Fruit fly (Drosophila melanogaster) whole organism, embryonic: ENCODE results near the gene CG43245.

ENCODE experiments used
- Awh ChIP-seq: fragments of 200-800 bp; sonication (Bioruptor generic); IDR thresholded peaks from 2 replicates; pipeline ENCODE4, ENCODE4 v1.3.6; 2022; ENCODE audit warnings: missing biosample characterization, missing genetic modification characterization
- CG10147 ChIP-seq: fragments of 200-800 bp; sonication (Bioruptor generic); optimal IDR thresholded peaks from 2 replicates; lab custom pipeline; 2019; ENCODE audit warnings: missing biosample characterization, mild to moderate bottlenecking, missing genetic modification characterization, moderate library complexity
- CG1024 ChIP-seq: fragments of 200-800 bp; sonication (Bioruptor generic); IDR thresholded peaks from 2 replicates; pipeline ENCODE4 v1.3.6; 2022; ENCODE audit warnings: missing biosample characterization, missing genetic modification characterization
- CG10274 ChIP-seq: fragments of 200-800 bp; sonication (Bioruptor generic); optimal IDR thresholded peaks from 3 replicates; lab custom pipeline; 2017; ENCODE audit warnings: missing biosample characterization, mild to moderate bottlenecking, missing genetic modification characterization
- CG12104 ChIP-seq: fragments of 200-800 bp; sonication (Bioruptor generic); optimal IDR thresholded peaks from 3 replicates; lab custom pipeline; 2016; ENCODE audit warnings: missing biosample characterization, missing genetic modification characterization
- CG1233 ChIP-seq: fragments of 200-800 bp; sonication (Bioruptor generic); optimal IDR thresholded peaks from 4 replicates; lab custom pipeline; 2018; ENCODE audit warnings: missing biosample characterization, mild to moderate bottlenecking, missing genetic modification characterization
- CG12942 ChIP-seq: fragments of 200-800 bp; sonication (Bioruptor generic); optimal IDR thresholded peaks from 3 replicates; lab custom pipeline; 2016; ENCODE audit warnings: missing biosample characterization, missing genetic modification characterization
- CG13894 ChIP-seq: fragments of 200-800 bp; sonication (Bioruptor generic); optimal IDR thresholded peaks from 3 replicates; lab custom pipeline; 2018; ENCODE audit warnings: missing biosample characterization, mild to moderate bottlenecking, missing genetic modification characterization, moderate library complexity
- CG14965 ChIP-seq: fragments of 200-800 bp; sonication (Bioruptor generic); optimal IDR thresholded peaks from 2 replicates; lab custom pipeline; 2016; ENCODE audit warnings: missing biosample characterization, missing genetic modification characterization, borderline replicate concordance
- CG15696 ChIP-seq: fragments of 200-800 bp; sonication (Bioruptor generic); optimal IDR thresholded peaks from 2 replicates; lab custom pipeline; 2019; ENCODE audit warnings: missing biosample characterization, mild to moderate bottlenecking, missing genetic modification characterization, moderate library complexity
- CG17385 ChIP-seq: fragments of 200-800 bp; sonication (Bioruptor generic); optimal IDR thresholded peaks from 3 replicates; lab custom pipeline; 2018; ENCODE audit warnings: missing biosample characterization, mild to moderate bottlenecking, missing genetic modification characterization
- CG32767 ChIP-seq: fragments of 200-800 bp; sonication (Bioruptor generic); IDR thresholded peaks from 2 replicates; pipeline ENCODE4 v1.3.6; 2022; ENCODE audit warnings: missing biosample characterization, missing genetic modification characterization
- CG4328 ChIP-seq: fragments of 200-800 bp; sonication (Bioruptor generic); optimal IDR thresholded peaks from 3 replicates; lab custom pipeline; 2017; ENCODE audit warnings: missing biosample characterization, missing genetic modification reagents, missing genetic modification characterization
- CG6272 ChIP-seq: fragments of 200-800 bp; sonication (Bioruptor generic); IDR thresholded peaks from 2 replicates; pipeline ENCODE4 v1.3.6; 2022; ENCODE audit warnings: missing biosample characterization, missing genetic modification characterization
- CG7928 ChIP-seq: fragments of 200-800 bp; sonication (Bioruptor generic); optimal IDR thresholded peaks from 2 replicates; lab custom pipeline; 2017; ENCODE audit warnings: missing biosample characterization, mild to moderate bottlenecking, missing genetic modification characterization
- D19A ChIP-seq: fragments of 200-800 bp; optimal IDR thresholded peaks from 3 replicates; lab custom pipeline; 2019; ENCODE audit warnings: missing biosample characterization, mild to moderate bottlenecking, missing genetic modification characterization, moderate library complexity
- D19B ChIP-seq: fragments of 200-800 bp; sonication (Bioruptor generic); optimal IDR thresholded peaks from 2 replicates; lab custom pipeline; 2017; ENCODE audit warnings: missing biosample characterization, mild to moderate bottlenecking, missing genetic modification characterization
- Dp ChIP-seq: fragments of 200-800 bp; sonication (Bioruptor generic); optimal IDR thresholded peaks from 2 replicates; lab custom pipeline; 2018; ENCODE audit warnings: missing biosample characterization, mild to moderate bottlenecking, missing genetic modification characterization, moderate library complexity
- E2f1 ChIP-seq: fragments of 200-800 bp; sonication (Bioruptor generic); IDR thresholded peaks from 2 replicates; pipeline ENCODE4 v1.3.6; 2022; ENCODE audit warnings: missing biosample characterization, missing genetic modification characterization
- HHEX ChIP-seq: fragments of 200-800 bp; sonication (Bioruptor generic); optimal IDR thresholded peaks from 3 replicates; lab custom pipeline; 2017; ENCODE audit warnings: missing biosample characterization, mild to moderate bottlenecking, missing genetic modification characterization, missing genetic modification reagents
- HLH54F ChIP-seq: fragments of 200-800 bp; sonication (Bioruptor generic); optimal IDR thresholded peaks from 3 replicates; lab custom pipeline; 2016; ENCODE audit warnings: missing biosample characterization, missing genetic modification characterization
- Lpt ChIP-seq: fragments of >200 bp; optimal IDR thresholded peaks from 2 replicates; lab custom pipeline; 2018; ENCODE audit warnings: missing biosample characterization, missing genetic modification characterization
- Max ChIP-seq: fragments of 200-800 bp; sonication (Bioruptor generic); optimal IDR thresholded peaks from 2 replicates; lab custom pipeline; 2016; ENCODE audit warnings: missing biosample characterization, mild to moderate bottlenecking, missing genetic modification characterization
- Oli ChIP-seq: fragments of 200-800 bp; sonication (Bioruptor generic); optimal IDR thresholded peaks from 2 replicates; lab custom pipeline; 2018; ENCODE audit warnings: missing biosample characterization, mild to moderate bottlenecking, missing genetic modification characterization, moderate library complexity
- Sin3A ChIP-seq: fragments of >200 bp; optimal IDR thresholded peaks from 2 replicates; lab custom pipeline; 2018
- Six4 ChIP-seq: fragments of 200-800 bp; sonication (Bioruptor generic); optimal IDR thresholded peaks from 2 replicates; lab custom pipeline; 2016; ENCODE audit warnings: missing biosample characterization, missing genetic modification characterization
- Sox102F ChIP-seq: fragments of 200-800 bp; sonication (Bioruptor generic); optimal IDR thresholded peaks from 2 replicates; lab custom pipeline; 2018; ENCODE audit warnings: missing biosample characterization, mild to moderate bottlenecking, missing genetic modification characterization, moderate library complexity
- Tbp ChIP-seq: fragments of >200 bp; optimal IDR thresholded peaks from 2 replicates; lab custom pipeline; 2018; ENCODE audit warnings: missing biosample characterization, missing genetic modification characterization
- amos ChIP-seq: fragments of 200-800 bp; sonication (Bioruptor generic); IDR thresholded peaks from 2 replicates; pipeline ENCODE4 v1.3.6; 2022; ENCODE audit warnings: missing biosample characterization, missing genetic modification characterization; ENCODE audit not compliant: partially characterized antibody
- ase ChIP-seq: fragments of 200-800 bp; sonication (Bioruptor generic); IDR thresholded peaks from 3 replicates; pipeline ENCODE4 v1.3.6; 2022; ENCODE audit warnings: missing biosample characterization, missing genetic modification characterization
- ash1 ChIP-seq: fragments of 200-800 bp; sonication (Bioruptor generic); optimal IDR thresholded peaks from 2 replicates; lab custom pipeline; 2018; ENCODE audit warnings: missing biosample characterization, mild to moderate bottlenecking, missing genetic modification characterization
- chinmo ChIP-seq: fragments of 200-800 bp; sonication (Bioruptor generic); IDR thresholded peaks from 4 replicates; pipeline ENCODE4 v1.3.6; 2022; ENCODE audit warnings: missing biosample characterization, missing genetic modification characterization; ENCODE audit not compliant: partially characterized antibody
- chn ChIP-seq: fragments of 200-800 bp; sonication (Bioruptor generic); optimal IDR thresholded peaks from 2 replicates; lab custom pipeline; 2016; ENCODE audit warnings: missing biosample characterization, missing genetic modification characterization
- ham ChIP-seq: fragments of 200-800 bp; sonication (Bioruptor generic); IDR thresholded peaks from 2 replicates; pipeline ENCODE4 v1.3.6; 2022; ENCODE audit warnings: missing biosample characterization, missing genetic modification characterization
- mirr ChIP-seq: fragments of 200-800 bp; sonication (Bioruptor generic); optimal IDR thresholded peaks from 3 replicates; lab custom pipeline; 2018; ENCODE audit warnings: missing biosample characterization, mild to moderate bottlenecking, missing genetic modification characterization
- nerfin-2 ChIP-seq: fragments of 200-800 bp; sonication (Bioruptor generic); IDR thresholded peaks from 2 replicates; pipeline ENCODE4 v1.3.6; 2022; ENCODE audit warnings: missing biosample characterization, missing genetic modification characterization; ENCODE audit not compliant: partially characterized antibody
- otp ChIP-seq: fragments of 200-800 bp; sonication (Bioruptor generic); IDR thresholded peaks from 3 replicates; pipeline ENCODE4, ENCODE4 v1.3.6; 2022; ENCODE audit warnings: missing biosample characterization, missing genetic modification characterization
- pan ChIP-seq, 4 experiments: fragments of >200 bp in 3 of 4; fragments of 200-800 bp in 1 of 4; sonication (Bioruptor generic) in 1 of 4; optimal IDR thresholded peaks in 3 of 4; IDR thresholded peaks in 1 of 4; 2 replicates each; pipeline versions ENCODE4 v1.3.6 to Lab custom; 2017 to 2022; ENCODE audit warnings: missing biosample characterization in 2 of 4, missing genetic modification characterization in 2 of 4, mixed read lengths in 1 of 4
- peb ChIP-seq: fragments of 200-800 bp; sonication (Bioruptor generic); IDR thresholded peaks from 2 replicates; pipeline ENCODE4 v1.3.6; 2022; ENCODE audit warnings: missing biosample characterization, missing genetic modification characterization
- pzg ChIP-seq: fragments of 200-800 bp; sonication (Bioruptor generic); optimal IDR thresholded peaks from 3 replicates; lab custom pipeline; 2018; ENCODE audit warnings: missing biosample characterization, mild to moderate bottlenecking, missing genetic modification characterization, moderate library complexity
- ro ChIP-seq: fragments of 200-800 bp; sonication (Bioruptor generic); IDR thresholded peaks from 2 replicates; pipeline ENCODE4 v1.3.6; 2022; ENCODE audit warnings: missing biosample characterization, missing genetic modification characterization
- sqz ChIP-seq: fragments of 200-800 bp; sonication (Bioruptor generic); optimal IDR thresholded peaks from 3 replicates; lab custom pipeline; 2018; ENCODE audit warnings: missing biosample characterization, mild to moderate bottlenecking, missing genetic modification characterization
- tll ChIP-seq, 2 experiments: fragments of 200-800 bp in 1 of 2; fragments of >200 bp in 1 of 2; sonication (Bioruptor generic) in 1 of 2; optimal IDR thresholded peaks; 2 replicates each; lab custom pipeline; 2017 to 2019; ENCODE audit warnings: missing biosample characterization in 2 of 2, missing genetic modification characterization in 2 of 2, mild to moderate bottlenecking in 1 of 2, moderate library complexity in 1 of 2
- toy ChIP-seq: fragments of 200-800 bp; sonication (Bioruptor generic); IDR thresholded peaks from 2 replicates; pipeline ENCODE4 v1.3.6; 2022; ENCODE audit warnings: missing biosample characterization, missing genetic modification characterization
- ttk ChIP-seq: fragments of 200-800 bp; sonication (Bioruptor generic); IDR thresholded peaks from 2 replicates; pipeline ENCODE4 v2.1.2; 2022; ENCODE audit warnings: missing biosample characterization, missing genetic modification characterization
- unc-4 ChIP-seq: fragments of 200-800 bp; sonication (Bioruptor generic); IDR thresholded peaks from 2 replicates; pipeline ENCODE4 v1.3.6; 2022; ENCODE audit warnings: missing biosample characterization, missing genetic modification characterization; ENCODE audit not compliant: partially characterized antibody
- usp ChIP-seq: fragments of >200 bp; optimal IDR thresholded peaks from 2 replicates; lab custom pipeline; 2017; ENCODE audit warnings: missing biosample characterization, missing genetic modification characterization
- zf30C ChIP-seq: fragments of 200-800 bp; sonication (Bioruptor generic); optimal IDR thresholded peaks from 3 replicates; lab custom pipeline; 2018; ENCODE audit warnings: missing biosample characterization, mild to moderate bottlenecking, missing genetic modification characterization

The CG43245 gene

DNA sequence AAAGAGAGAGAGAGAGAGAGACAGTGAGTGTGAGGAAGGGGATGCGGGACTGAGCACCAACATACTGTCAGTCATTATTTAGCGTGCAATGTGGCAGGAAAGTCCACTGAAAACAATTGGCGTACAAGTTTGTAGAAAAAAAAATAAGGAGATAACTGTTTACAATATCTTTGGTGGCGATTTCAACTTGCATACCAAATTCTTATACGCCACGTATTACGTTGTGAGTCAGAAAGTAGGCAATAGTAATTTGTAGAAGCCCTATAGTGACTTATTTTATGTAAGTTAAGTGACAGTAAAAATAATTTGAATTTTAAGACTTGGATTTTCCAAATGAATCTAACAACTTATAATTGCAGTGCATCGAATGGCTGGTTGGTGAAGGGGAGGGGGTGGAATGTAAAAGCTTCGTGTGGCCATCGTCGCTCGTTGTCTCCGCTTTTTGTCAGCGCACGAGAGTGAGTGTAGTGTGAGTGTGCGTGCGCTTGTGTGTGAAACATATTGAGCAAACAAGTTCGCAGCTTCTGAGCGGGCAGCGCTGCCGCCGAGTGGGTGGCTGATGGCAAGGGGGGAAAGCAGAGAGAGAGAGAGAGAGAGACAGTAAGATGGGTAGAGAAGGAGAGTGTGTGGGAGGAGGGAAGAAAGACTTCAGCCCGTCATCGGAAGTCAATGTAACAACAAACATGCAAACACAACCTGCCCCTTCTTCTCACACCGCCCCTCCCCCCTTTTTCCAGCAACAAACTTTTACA is 31.9 kb upstream of the CG43245 start (continued):
- TF ChIP-seq Tbp (GFP tag; lab: Kevin White, UChicago) (no peak), Oli (tag; lab: Kevin White, UChicago) (peak; percentile 93), CG7928 (GFP tag; lab: Kevin White, UChicago) (peak; percentile 76), mirr (GFP tag; lab: Kevin White, UChicago) (peak; percentile 66), otp (peak; percentile 56), Dp (no peak), nerfin-2 (GFP tag; lab: Robert Waterston, UW) (no peak), ase (GFP tag; lab: Robert Waterston, UW) (peak; percentile 96), usp (GFP tag; lab: Kevin White, UChicago) (no peak), CG12104 (peak; percentile 97), ash1 (no peak), chn (GFP tag; lab: Kevin White, UChicago) (peak; percentile 86), CG1233 (GFP tag; lab: Kevin White, UChicago) (peak; percentile 82), Awh (peak; percentile 86), CG15696 (tag; lab: Kevin White, UChicago) (peak; percentile 47), pan (optimal IDR thresholded peaks at IDR 0.05; lab: Kevin White, UChicago) (no peak), pan (GFP tag; optimal IDR thresholded peaks at IDR 0.05 in 1 of 2, IDR thresholded peaks at IDR 0.05 in 1 of 2) (peak in 1 of 2 experiments; percentile 95), E2f1 (GFP tag; lab: Robert Waterston, UW) (peak; percentile 92), CG12942 (GFP tag; lab: Kevin White, UChicago) (peak; percentile 78), ttk (GFP tag; lab: Robert Waterston, UW) (peak; percentile 85), CG6272 (GFP tag; lab: Robert Waterston, UW) (peak; percentile 90), amos (peak; percentile 20; the same call in 1 of the 2 replicates), CG13894 (tag; lab: Kevin White, UChicago) (peak; percentile 78), Sin3A (no peak), pzg (GFP tag; lab: Kevin White, UChicago) (peak; percentile 11), Lpt (GFP tag; lab: Kevin White, UChicago) (no peak), Sox102F (GFP tag; lab: Kevin White, UChicago) (peak; percentile 88), toy (GFP tag; lab: Robert Waterston, UW) (peak; percentile 51; the same call in 1 of the 2 replicates), peb (GFP tag; lab: Robert Waterston, UW) (peak; percentile 81; the same call in 1 of the 2 replicates), CG32767 (GFP tag; lab: Robert Waterston, UW) (peak; percentile 86; the same call in 1 of the 2 replicates), ro (GFP tag; lab: Robert Waterston, UW) (peak; percentile 68; the same call in 1 of the 2 replicates), HLH54F (GFP tag; lab: Kevin White, UChicago) (peak; percentile 90), tll (GFP tag; optimal IDR thresholded peaks at IDR 0.05; lab: Kevin White, UChicago) (no peak), Six4 (GFP tag; lab: Kevin White, UChicago) (peak; percentile 93), Max (GFP tag; lab: Kevin White, UChicago) (peak; percentile 87), unc-4 (GFP tag; lab: Robert Waterston, UW) (0 out of 2 replicates have a peak, but pooled peaks have one; percentile 11), CG14965 (GFP tag; lab: Kevin White, UChicago) (peak; percentile 68), CG4328 (GFP tag; lab: Kevin White, UChicago) (peak; percentile 86), D19B (GFP tag; lab: Kevin White, UChicago) (peak; percentile 88), D19A (tag; lab: Kevin White, UChicago) (peak; percentile 94), HHEX (GFP tag; lab: Kevin White, UChicago) (peak; percentile 96), CG17385 (GFP tag; lab: Kevin White, UChicago) (peak; percentile 85), ham (GFP tag; lab: Robert Waterston, UW) (peak; percentile 74), sqz (GFP tag; lab: Kevin White, UChicago) (peak; percentile 79), chinmo (GFP tag; lab: Robert Waterston, UW) (peak; percentile 94; the same call in 3 of the 4 replicates), CG10274 (peak; percentile 70), zf30C (GFP tag; lab: Kevin White, UChicago) (peak; percentile 81), CG1024 (GFP tag; lab: Robert Waterston, UW) (peak; percentile 77), CG10147 (GFP tag; lab: Kevin White, UChicago) (peak; percentile 95)
